Fruit fly (Drosophila melanogaster) whole organism, embryonic: ENCODE results near the gene Sirup.

ENCODE experiments used
- ATbp ChIP-seq: fragments of 200-800 bp; sonication (Bioruptor generic); optimal IDR thresholded peaks from 2 replicates; lab custom pipeline; 2017; ENCODE audit warnings: missing biosample characterization, mild to moderate bottlenecking, missing genetic modification characterization, missing genetic modification reagents
- B-H2 ChIP-seq: fragments of 200-800 bp; sonication (Bioruptor generic); optimal IDR thresholded peaks from 2 replicates; lab custom pipeline; 2018; ENCODE audit warnings: missing biosample characterization, mild to moderate bottlenecking, missing genetic modification characterization
- BEAF-32 ChIP-seq: fragments of 200-800 bp; sonication (Bioruptor generic); optimal IDR thresholded peaks from 3 replicates; lab custom pipeline; 2017; ENCODE audit warnings: missing biosample characterization, missing genetic modification characterization, mild to moderate bottlenecking, moderate library complexity, missing genetic modification reagents
- Bteb2 ChIP-seq: fragments of 200-800 bp; sonication (Bioruptor generic); optimal IDR thresholded peaks from 2 replicates; lab custom pipeline; 2016; ENCODE audit warnings: missing biosample characterization, missing genetic modification characterization
- CG1024 ChIP-seq: fragments of 200-800 bp; sonication (Bioruptor generic); IDR thresholded peaks from 2 replicates; pipeline ENCODE4 v1.3.6; 2022; ENCODE audit warnings: missing biosample characterization, missing genetic modification characterization
- CG10274 ChIP-seq: fragments of 200-800 bp; sonication (Bioruptor generic); optimal IDR thresholded peaks from 3 replicates; lab custom pipeline; 2017; ENCODE audit warnings: missing biosample characterization, mild to moderate bottlenecking, missing genetic modification characterization
- CG10321 ChIP-seq: fragments of 200-800 bp; sonication (Bioruptor generic); IDR thresholded peaks from 2 replicates; pipeline ENCODE4 v1.3.6; 2022; ENCODE audit warnings: missing biosample characterization, missing genetic modification characterization
- CG10431 ChIP-seq: fragments of 200-800 bp; sonication (Bioruptor generic); optimal IDR thresholded peaks from 3 replicates; lab custom pipeline; 2018; ENCODE audit warnings: missing biosample characterization, mild to moderate bottlenecking, missing genetic modification characterization
- CG12769 ChIP-seq: fragments of 200-800 bp; sonication (Bioruptor generic); optimal IDR thresholded peaks from 2 replicates; lab custom pipeline; 2019; ENCODE audit warnings: missing biosample characterization, mild to moderate bottlenecking, missing genetic modification characterization, moderate library complexity
- CG15269 ChIP-seq: fragments of 200-800 bp; sonication (Bioruptor generic); optimal IDR thresholded peaks from 2 replicates; lab custom pipeline; 2018; ENCODE audit warnings: missing biosample characterization, mild to moderate bottlenecking, missing genetic modification characterization, moderate library complexity
- CG15601 ChIP-seq: fragments of 200-800 bp; sonication (Bioruptor generic); optimal IDR thresholded peaks from 3 replicates; lab custom pipeline; 2019; ENCODE audit warnings: missing biosample characterization, mild to moderate bottlenecking, missing genetic modification characterization, moderate library complexity
- CG16779 ChIP-seq: fragments of 200-800 bp; sonication (Bioruptor generic); IDR thresholded peaks from 2 replicates; pipeline ENCODE4 v1.3.6; 2022; ENCODE audit warnings: missing biosample characterization, missing genetic modification characterization
- CG17568 ChIP-seq: fragments of 200-800 bp; sonication (Bioruptor generic); optimal IDR thresholded peaks from 2 replicates; lab custom pipeline; 2018; ENCODE audit warnings: missing biosample characterization, mild to moderate bottlenecking, missing genetic modification characterization, moderate library complexity
- CG18011 ChIP-seq: fragments of 200-800 bp; sonication (Bioruptor generic); optimal IDR thresholded peaks from 2 replicates; lab custom pipeline; 2017; ENCODE audit warnings: missing biosample characterization, missing genetic modification characterization, mild to moderate bottlenecking, moderate library complexity, missing genotype
- CG18476 ChIP-seq: fragments of 200-800 bp; sonication (Bioruptor generic); optimal IDR thresholded peaks from 2 replicates; lab custom pipeline; 2016; ENCODE audit warnings: missing biosample characterization, mild to moderate bottlenecking, missing genetic modification characterization
- CG2199 ChIP-seq: fragments of 200-800 bp; sonication (Bioruptor generic); IDR thresholded peaks from 3 replicates; pipeline ENCODE4 v1.3.6; 2022; ENCODE audit warnings: missing biosample characterization, missing genetic modification characterization
- CG3163 ChIP-seq: fragments of 200-800 bp; sonication (Bioruptor generic); optimal IDR thresholded peaks from 3 replicates; lab custom pipeline; 2016; ENCODE audit warnings: missing biosample characterization, missing genetic modification characterization
- CG4360 ChIP-seq: fragments of 200-800 bp; sonication (Bioruptor generic); IDR thresholded peaks from 2 replicates; pipeline ENCODE4 v1.3.6; 2022; ENCODE audit warnings: missing biosample characterization, missing genetic modification characterization
- CG43689 ChIP-seq: fragments of 200-800 bp; sonication (Bioruptor generic); IDR thresholded peaks from 2 replicates; pipeline ENCODE4 v1.3.6; 2022; ENCODE audit warnings: missing biosample characterization, missing genetic modification characterization
- CG5180 ChIP-seq: fragments of 200-800 bp; sonication (Bioruptor generic); optimal IDR thresholded peaks from 3 replicates; lab custom pipeline; 2017; ENCODE audit warnings: missing biosample characterization, missing genetic modification characterization, mild to moderate bottlenecking, moderate library complexity, missing genetic modification reagents
- CG7928 ChIP-seq: fragments of 200-800 bp; sonication (Bioruptor generic); optimal IDR thresholded peaks from 2 replicates; lab custom pipeline; 2017; ENCODE audit warnings: missing biosample characterization, mild to moderate bottlenecking, missing genetic modification characterization
- CG8281 ChIP-seq: fragments of 200-800 bp; sonication (Bioruptor generic); optimal IDR thresholded peaks from 2 replicates; lab custom pipeline; 2018; ENCODE audit warnings: missing biosample characterization, mild to moderate bottlenecking, missing genetic modification characterization, moderate library complexity
- CG8478 ChIP-seq: fragments of >200 bp; optimal IDR thresholded peaks from 2 replicates; lab custom pipeline; 2018
- CG9797 ChIP-seq: fragments of 200-800 bp; sonication (Bioruptor generic); optimal IDR thresholded peaks from 3 replicates; lab custom pipeline; 2018; ENCODE audit warnings: missing biosample characterization, mild to moderate bottlenecking, missing genetic modification characterization
- Deaf1 ChIP-seq: fragments of 200-800 bp; optimal IDR thresholded peaks from 3 replicates; lab custom pipeline; 2019; ENCODE audit warnings: missing biosample characterization, mild to moderate bottlenecking, missing genetic modification characterization, moderate library complexity
- Hr3 ChIP-seq: fragments of 200-800 bp; sonication (Bioruptor generic); optimal IDR thresholded peaks from 3 replicates; lab custom pipeline; 2016; ENCODE audit warnings: missing biosample characterization, missing genetic modification characterization
- MTF-1 ChIP-seq: fragments of 200-800 bp; sonication (Bioruptor generic); optimal IDR thresholded peaks from 2 replicates; lab custom pipeline; 2018; ENCODE audit warnings: missing biosample characterization, mild to moderate bottlenecking, missing genetic modification characterization, borderline replicate concordance
- Neu2 ChIP-seq: fragments of 200-800 bp; sonication (Bioruptor generic); optimal IDR thresholded peaks from 3 replicates; lab custom pipeline; 2016; ENCODE audit warnings: missing biosample characterization, missing genetic modification characterization, borderline replicate concordance
- NfI ChIP-seq: fragments of 200-800 bp; sonication (Bioruptor generic); optimal IDR thresholded peaks from 3 replicates; lab custom pipeline; 2018; ENCODE audit warnings: missing biosample characterization, mild to moderate bottlenecking, missing genetic modification characterization, moderate library complexity
- abd-A ChIP-seq: fragments of 200-800 bp; sonication (Bioruptor generic); optimal IDR thresholded peaks from 3 replicates; lab custom pipeline; 2019; ENCODE audit warnings: missing biosample characterization, mild to moderate bottlenecking, missing genetic modification characterization, moderate library complexity
- amos ChIP-seq: fragments of 200-800 bp; sonication (Bioruptor generic); IDR thresholded peaks from 2 replicates; pipeline ENCODE4 v1.3.6; 2022; ENCODE audit warnings: missing biosample characterization, missing genetic modification characterization; ENCODE audit not compliant: partially characterized antibody
- bab2 ChIP-seq: fragments of 200-800 bp; sonication (Bioruptor generic); optimal IDR thresholded peaks from 2 replicates; lab custom pipeline; 2016; ENCODE audit warnings: missing biosample characterization, missing genetic modification characterization
- cas ChIP-seq: fragments of 200-800 bp; sonication (Bioruptor generic); IDR thresholded peaks from 2 replicates; pipeline ENCODE4 v1.3.6; 2022; ENCODE audit warnings: missing biosample characterization, missing genetic modification characterization
- chinmo ChIP-seq: fragments of 200-800 bp; sonication (Bioruptor generic); IDR thresholded peaks from 4 replicates; pipeline ENCODE4 v1.3.6; 2022; ENCODE audit warnings: missing biosample characterization, missing genetic modification characterization; ENCODE audit not compliant: partially characterized antibody
- crol ChIP-seq: fragments of 200-800 bp; sonication (Bioruptor generic); IDR thresholded peaks from 2 replicates; pipeline ENCODE4 v1.3.6; 2022; ENCODE audit warnings: missing biosample characterization, missing genetic modification characterization
- disco-r ChIP-seq: fragments of 200-800 bp; sonication (Bioruptor generic); optimal IDR thresholded peaks from 2 replicates; lab custom pipeline; 2016; ENCODE audit warnings: missing biosample characterization, missing genetic modification characterization
- esg ChIP-seq: fragments of 200-800 bp; sonication (Bioruptor generic); conservative IDR thresholded peaks from 2 replicates; pipeline ENCODE4 v1.3.6; 2022; ENCODE audit warnings: missing biosample characterization, missing genetic modification characterization
- gro ChIP-seq: fragments of 200-800 bp; sonication (Bioruptor generic); optimal IDR thresholded peaks from 2 replicates; lab custom pipeline; 2016; ENCODE audit warnings: missing biosample characterization, missing genetic modification characterization
- her ChIP-seq: fragments of 200-800 bp; sonication (Bioruptor generic); optimal IDR thresholded peaks from 2 replicates; lab custom pipeline; 2016; ENCODE audit warnings: missing biosample characterization, missing genetic modification characterization
- insv ChIP-seq, 2 experiments: fragments of 200-800 bp; sonication (Bioruptor generic); optimal IDR thresholded peaks; 3 replicates each; lab custom pipeline; 2016 to 2018; ENCODE audit warnings: missing biosample characterization in 2 of 2, missing genetic modification characterization in 2 of 2
- inv ChIP-seq: fragments of 200-800 bp; sonication (Bioruptor generic); IDR thresholded peaks from 2 replicates; pipeline ENCODE4 v1.3.6; 2022; ENCODE audit warnings: missing biosample characterization, missing genetic modification characterization; ENCODE audit not compliant: partially characterized antibody
- mirr ChIP-seq: fragments of 200-800 bp; sonication (Bioruptor generic); optimal IDR thresholded peaks from 3 replicates; lab custom pipeline; 2018; ENCODE audit warnings: missing biosample characterization, mild to moderate bottlenecking, missing genetic modification characterization
- onecut ChIP-seq: fragments of 200-800 bp; sonication (Bioruptor generic); IDR thresholded peaks from 2 replicates; pipeline ENCODE4 v1.3.6; 2022; ENCODE audit warnings: missing biosample characterization, missing genetic modification characterization
- sqz ChIP-seq: fragments of 200-800 bp; sonication (Bioruptor generic); optimal IDR thresholded peaks from 3 replicates; lab custom pipeline; 2018; ENCODE audit warnings: missing biosample characterization, mild to moderate bottlenecking, missing genetic modification characterization
- tgo ChIP-seq: fragments of 200-800 bp; sonication (Bioruptor generic); IDR thresholded peaks from 3 replicates; pipeline ENCODE4 v1.3.6; 2022; ENCODE audit warnings: missing biosample characterization, missing genetic modification characterization
- unpg ChIP-seq: fragments of 200-800 bp; sonication (Bioruptor generic); optimal IDR thresholded peaks from 3 replicates; lab custom pipeline; 2018; ENCODE audit warnings: missing biosample characterization, mild to moderate bottlenecking, missing genetic modification characterization, moderate library complexity
- vfl ChIP-seq: fragments of 200-800 bp; sonication (Bioruptor generic); optimal IDR thresholded peaks from 2 replicates; lab custom pipeline; 2016; ENCODE audit warnings: missing biosample characterization, missing genetic modification characterization
- vvl ChIP-seq: fragments of 200-800 bp; sonication (Bioruptor generic); IDR thresholded peaks from 2 replicates; pipeline ENCODE4 v1.3.6; 2022; ENCODE audit warnings: missing biosample characterization, missing genetic modification characterization
- wdn ChIP-seq: fragments of 200-800 bp; sonication (Bioruptor generic); IDR thresholded peaks from 2 replicates; pipeline ENCODE4 v1.3.6; 2022; ENCODE audit warnings: missing biosample characterization, missing genetic modification characterization

Sirup gene

dm6 chr2L:7956310-7957067 lies 42.2 kb upstream of the Sirup start (continued):
- TF ChIP-seq CG18476 (no peak), CG10431 (GFP tag; lab: Kevin White, UChicago) (no peak), chinmo (GFP tag; lab: Robert Waterston, UW) (peak; percentile 96), NfI (GFP tag; lab: Kevin White, UChicago) (no peak), CG8478 (lab: Kevin White, UChicago) (no peak), Neu2 (GFP tag; lab: Kevin White, UChicago) (no peak), insv (GFP tag; optimal IDR thresholded peaks at IDR 0.05; lab: Kevin White, UChicago) (no peak), vfl (GFP tag; lab: Kevin White, UChicago) (no peak), CG12769 (peak; percentile 53), her (GFP tag; lab: Kevin White, UChicago) (no peak), CG15601 (no peak), CG1024 (GFP tag; lab: Robert Waterston, UW) (0 out of 2 replicates have a peak, but pooled peaks have one; percentile 2), Deaf1 (tag; lab: Kevin White, UChicago) (peak; percentile 87), tgo (no peak), CG15269 (no peak), B-H2 (GFP tag; lab: Kevin White, UChicago) (peak; percentile 60), CG5180 (no peak), CG3163 (GFP tag; lab: Kevin White, UChicago) (no peak), bab2 (GFP tag; lab: Kevin White, UChicago) (no peak), abd-A (tag; lab: Kevin White, UChicago) (peak; percentile 92), disco-r (GFP tag; lab: Kevin White, UChicago) (no peak), CG17568 (GFP tag; lab: Kevin White, UChicago) (no peak), sqz (GFP tag; lab: Kevin White, UChicago) (no peak), unpg (GFP tag; lab: Kevin White, UChicago) (no peak), onecut (GFP tag; lab: Robert Waterston, UW) (no peak), BEAF-32 (no peak), CG10274 (no peak), CG43689 (GFP tag; lab: Robert Waterston, UW) (no peak), Hr3 (GFP tag; lab: Kevin White, UChicago) (no peak), CG10321 (GFP tag; lab: Robert Waterston, UW) (no peak), Bteb2 (no peak), inv (GFP tag; lab: Robert Waterston, UW) (no peak), cas (GFP tag; lab: Robert Waterston, UW) (no peak), wdn (GFP tag; lab: Robert Waterston, UW) (0 out of 2 replicates have a peak, but pooled peaks have one; percentile 9), vvl (GFP tag; lab: Robert Waterston, UW) (peak; percentile 42; the same call in 1 of the 2 replicates), CG16779 (GFP tag; lab: Robert Waterston, UW) (no peak), MTF-1 (GFP tag; lab: Kevin White, UChicago) (no peak), esg (GFP tag; lab: Robert Waterston, UW) (no peak), CG8281 (tag; lab: Kevin White, UChicago) (no peak), CG4360 (GFP tag; lab: Robert Waterston, UW) (no peak), mirr (GFP tag; lab: Kevin White, UChicago) (peak; percentile 45), ATbp (GFP tag; lab: Kevin White, UChicago) (no peak), amos (GFP tag; lab: Robert Waterston, UW) (no peak), crol (GFP tag; lab: Robert Waterston, UW) (peak; percentile 79), CG9797 (GFP tag; lab: Kevin White, UChicago) (no peak), CG18011 (GFP tag; lab: Kevin White, UChicago) (no peak), CG7928 (GFP tag; lab: Kevin White, UChicago) (no peak), CG2199 (GFP tag; lab: Robert Waterston, UW) (0 out of 3 replicates have a peak, but pooled peaks have one; percentile 30), gro (GFP tag; lab: Kevin White, UChicago) (no peak)
